Worm (Caenorhabditis elegans): Measurements from ENCODE around the gene col-73.

ce11 chrII:4874335-4874861 is 1.5 kb upstream of the col-73 start, which contains the start of gene F11G11.15:
- TF ChIP-seq ham-2 (GFP tag; optimal IDR thresholded peaks at IDR 0.05) (no peak), unc-62 (GFP tag; optimal IDR thresholded peaks at IDR 0.05) (no peak), nhr-237 (tag; optimal IDR thresholded peaks at IDR 0.05) (no peak), zip-8 (tag; optimal IDR thresholded peaks at IDR 0.05) (no peak), nhr-12 (tag; optimal IDR thresholded peaks at IDR 0.05) (no peak), hlh-1 (tag; optimal IDR thresholded peaks at IDR 0.05) (no peak)
